Fruit fly (Drosophila melanogaster) whole organism, embryonic: ENCODE measurements around the gene CG32985.

Source experiments
- Atf6 ChIP-seq: fragments of 200-800 bp; sonication (Bioruptor generic); IDR thresholded peaks from 2 replicates; pipeline ENCODE4 v1.3.6; 2022; ENCODE audit warnings: missing biosample characterization, missing genetic modification characterization
- Awh ChIP-seq: fragments of 200-800 bp; sonication (Bioruptor generic); IDR thresholded peaks from 2 replicates; pipeline ENCODE4, ENCODE4 v1.3.6; 2022; ENCODE audit warnings: missing biosample characterization, missing genetic modification characterization
- Blimp-1 ChIP-seq: fragments of 200-800 bp; sonication (Bioruptor generic); optimal IDR thresholded peaks from 3 replicates; lab custom pipeline; 2018; ENCODE audit warnings: missing biosample characterization, missing genetic modification characterization, mild to moderate bottlenecking, moderate library complexity, missing genetic modification reagents
- C15 ChIP-seq: fragments of 200-800 bp; sonication (Bioruptor generic); IDR thresholded peaks from 3 replicates; pipeline ENCODE4 v1.3.6; 2022; ENCODE audit warnings: missing biosample characterization, missing genetic modification characterization
- CG11695 ChIP-seq: fragments of 200-800 bp; sonication (Bioruptor generic); IDR thresholded peaks from 3 replicates; pipeline ENCODE4 v1.3.6; 2022; ENCODE audit warnings: missing biosample characterization, missing genetic modification characterization
- CG11696 ChIP-seq: fragments of 200-800 bp; sonication (Bioruptor generic); IDR thresholded peaks from 2 replicates; pipeline ENCODE4 v1.3.6; 2022; ENCODE audit warnings: missing biosample characterization, missing genetic modification characterization
- CG14441 ChIP-seq: fragments of 200-800 bp; sonication (Bioruptor generic); IDR thresholded peaks from 2 replicates; pipeline ENCODE4 v1.3.6; 2022; ENCODE audit warnings: missing biosample characterization, missing genetic modification characterization
- CG14667 ChIP-seq: fragments of 200-800 bp; sonication (Bioruptor generic); IDR thresholded peaks from 2 replicates; pipeline ENCODE4 v1.3.6; 2022; ENCODE audit warnings: missing biosample characterization, missing genetic modification characterization
- CG14710 ChIP-seq: fragments of 200-800 bp; sonication (Bioruptor generic); optimal IDR thresholded peaks from 3 replicates; lab custom pipeline; 2019; ENCODE audit warnings: missing biosample characterization, mild to moderate bottlenecking, missing genetic modification characterization, moderate library complexity
- CG1603 ChIP-seq: fragments of 200-800 bp; sonication (Bioruptor generic); optimal IDR thresholded peaks from 2 replicates; lab custom pipeline; 2019; ENCODE audit warnings: missing biosample characterization, mild to moderate bottlenecking, missing genetic modification characterization, moderate library complexity
- CG17361 ChIP-seq: fragments of 200-800 bp; sonication (Bioruptor generic); IDR thresholded peaks from 3 replicates; pipeline ENCODE4 v1.3.6; 2022; ENCODE audit warnings: missing biosample characterization, missing genetic modification characterization
- CG18476 ChIP-seq: fragments of 200-800 bp; sonication (Bioruptor generic); optimal IDR thresholded peaks from 2 replicates; lab custom pipeline; 2016; ENCODE audit warnings: missing biosample characterization, mild to moderate bottlenecking, missing genetic modification characterization
- CG30403 ChIP-seq: fragments of 200-800 bp; sonication (Bioruptor generic); optimal IDR thresholded peaks from 3 replicates; lab custom pipeline; 2016; ENCODE audit warnings: missing biosample characterization, missing genetic modification characterization
- CG31224 ChIP-seq: fragments of 200-800 bp; sonication (Bioruptor generic); IDR thresholded peaks from 2 replicates; pipeline ENCODE4 v1.3.6; 2022; ENCODE audit warnings: missing biosample characterization, missing genetic modification characterization
- CG33557 ChIP-seq: fragments of 200-800 bp; sonication (Bioruptor generic); optimal IDR thresholded peaks from 2 replicates; lab custom pipeline; 2019; ENCODE audit warnings: missing biosample characterization, mild to moderate bottlenecking, missing genetic modification characterization, moderate library complexity
- CG3995 ChIP-seq: fragments of 200-800 bp; sonication (Bioruptor generic); optimal IDR thresholded peaks from 3 replicates; lab custom pipeline; 2016; ENCODE audit warnings: missing biosample characterization, missing genetic modification characterization
- CG42726 ChIP-seq: fragments of 200-800 bp; sonication (Bioruptor generic); IDR thresholded peaks from 2 replicates; pipeline ENCODE4 v1.3.6; 2022; ENCODE audit warnings: missing biosample characterization, missing genetic modification characterization; ENCODE audit not compliant: partially characterized antibody
- CG4424 ChIP-seq: fragments of 200-800 bp; sonication (Bioruptor generic); optimal IDR thresholded peaks from 3 replicates; lab custom pipeline; 2016; ENCODE audit warnings: missing biosample characterization, missing genetic modification characterization
- CG5245 ChIP-seq: fragments of 200-800 bp; sonication (Bioruptor generic); optimal IDR thresholded peaks from 3 replicates; lab custom pipeline; 2016; ENCODE audit warnings: missing biosample characterization, missing genetic modification characterization
- CG6854 ChIP-seq: fragments of 200-800 bp; sonication (Bioruptor generic); optimal IDR thresholded peaks from 3 replicates; lab custom pipeline; 2017; ENCODE audit warnings: missing biosample characterization, mild to moderate bottlenecking, missing genetic modification characterization
- CG7963 ChIP-seq: fragments of 200-800 bp; sonication (Bioruptor generic); IDR thresholded peaks from 3 replicates; pipeline ENCODE4 v1.3.6; 2022; ENCODE audit warnings: missing biosample characterization, missing genetic modification characterization; ENCODE audit not compliant: partially characterized antibody
- CTCF ChIP-seq: fragments of 200-800 bp; sonication (Bioruptor generic); optimal IDR thresholded peaks from 2 replicates; lab custom pipeline; 2017; ENCODE audit warnings: missing biosample characterization, mild to moderate bottlenecking, missing genetic modification characterization, moderate library complexity
- Doc2 ChIP-seq: fragments of 200-800 bp; sonication (Bioruptor generic); IDR thresholded peaks from 2 replicates; pipeline ENCODE4 v1.3.6; 2022; ENCODE audit warnings: missing biosample characterization, missing genetic modification characterization
- Hr3 ChIP-seq: fragments of 200-800 bp; sonication (Bioruptor generic); optimal IDR thresholded peaks from 3 replicates; lab custom pipeline; 2016; ENCODE audit warnings: missing biosample characterization, missing genetic modification characterization
- Hr39 ChIP-seq: fragments of >200 bp; optimal IDR thresholded peaks from 2 replicates; lab custom pipeline; 2017
- Hsf ChIP-seq: fragments of 200-800 bp; sonication (Bioruptor generic); optimal IDR thresholded peaks from 3 replicates; lab custom pipeline; 2016; ENCODE audit warnings: missing biosample characterization, missing genetic modification characterization
- Ravus ChIP-seq: fragments of 200-800 bp; sonication (Bioruptor generic); IDR thresholded peaks from 2 replicates; pipeline ENCODE4 v1.3.6; 2022; ENCODE audit warnings: missing biosample characterization, missing genetic modification characterization
- Rx ChIP-seq: fragments of 200-800 bp; sonication (Bioruptor generic); IDR thresholded peaks from 2 replicates; pipeline ENCODE4 v1.3.6; 2022; ENCODE audit warnings: missing biosample characterization, missing genetic modification characterization
- Six4 ChIP-seq: fragments of 200-800 bp; sonication (Bioruptor generic); optimal IDR thresholded peaks from 2 replicates; lab custom pipeline; 2016; ENCODE audit warnings: missing biosample characterization, missing genetic modification characterization
- Spps ChIP-seq: fragments of 200-800 bp; sonication (Bioruptor generic); optimal IDR thresholded peaks from 2 replicates; lab custom pipeline; 2018; ENCODE audit warnings: missing biosample characterization, mild to moderate bottlenecking, missing genetic modification characterization
- Trl ChIP-seq, 3 experiments: fragments of >200 bp in 2 of 3; fragments of 200-800 bp in 1 of 3; sonication (Bioruptor generic) in 1 of 3; optimal IDR thresholded peaks; 2 replicates in 1 of 3; 3 replicates in 2 of 3; lab custom pipeline; 2016 to 2017; ENCODE audit warnings: missing biosample characterization in 1 of 3, missing genetic modification characterization in 1 of 3
- ara ChIP-seq: fragments of 200-800 bp; sonication (Bioruptor generic); IDR thresholded peaks from 2 replicates; pipeline ENCODE4 v1.3.6; 2022; ENCODE audit warnings: missing biosample characterization, missing genetic modification characterization
- cato ChIP-seq: fragments of 200-800 bp; sonication (Bioruptor generic); optimal IDR thresholded peaks from 2 replicates; lab custom pipeline; 2016; ENCODE audit warnings: missing biosample characterization, missing genetic modification characterization, borderline replicate concordance
- ci ChIP-seq: fragments of 200-800 bp; sonication (Bioruptor generic); IDR thresholded peaks from 3 replicates; pipeline ENCODE4 v1.3.6; 2022; ENCODE audit warnings: missing biosample characterization, missing genetic modification characterization
- dm ChIP-seq: fragments of 200-800 bp; sonication (Bioruptor generic); optimal IDR thresholded peaks from 3 replicates; lab custom pipeline; 2016; ENCODE audit warnings: missing biosample characterization, missing genetic modification characterization
- dmrt11E ChIP-seq: fragments of 200-800 bp; sonication (Bioruptor generic); optimal IDR thresholded peaks from 3 replicates; lab custom pipeline; 2018; ENCODE audit warnings: missing biosample characterization, mild to moderate bottlenecking, missing genetic modification characterization, moderate library complexity
- grn ChIP-seq: fragments of 200-800 bp; sonication (Bioruptor generic); optimal IDR thresholded peaks from 3 replicates; lab custom pipeline; 2017; ENCODE audit warnings: missing biosample characterization, missing genetic modification characterization
- gro ChIP-seq: fragments of 200-800 bp; sonication (Bioruptor generic); optimal IDR thresholded peaks from 2 replicates; lab custom pipeline; 2016; ENCODE audit warnings: missing biosample characterization, missing genetic modification characterization
- hbn ChIP-seq: fragments of 200-800 bp; sonication (Bioruptor generic); IDR thresholded peaks from 2 replicates; pipeline ENCODE4 v1.3.6; 2022; ENCODE audit warnings: missing biosample characterization, missing genetic modification characterization; ENCODE audit not compliant: partially characterized antibody
- org-1 ChIP-seq: fragments of 200-800 bp; sonication (Bioruptor generic); optimal IDR thresholded peaks from 2 replicates; lab custom pipeline; 2017; ENCODE audit warnings: missing biosample characterization, missing genetic modification characterization
- pzg ChIP-seq: fragments of 200-800 bp; sonication (Bioruptor generic); optimal IDR thresholded peaks from 3 replicates; lab custom pipeline; 2018; ENCODE audit warnings: missing biosample characterization, mild to moderate bottlenecking, missing genetic modification characterization, moderate library complexity
- rib ChIP-seq: fragments of 200-800 bp; sonication (Bioruptor generic); IDR thresholded peaks from 2 replicates; pipeline ENCODE4 v1.3.6; 2022; ENCODE audit warnings: missing biosample characterization, missing genetic modification characterization
- row ChIP-seq: fragments of 200-800 bp; sonication (Bioruptor generic); IDR thresholded peaks from 3 replicates; pipeline ENCODE4 v1.3.6; 2022; ENCODE audit warnings: missing biosample characterization, missing genetic modification characterization
- sens-2 ChIP-seq: fragments of 200-800 bp; sonication (Bioruptor generic); IDR thresholded peaks from 2 replicates; pipeline ENCODE4 v1.3.6; 2022; ENCODE audit warnings: missing biosample characterization, missing genetic modification characterization
- seq ChIP-seq: fragments of 200-800 bp; sonication (Bioruptor generic); IDR thresholded peaks from 2 replicates; pipeline ENCODE4 v1.3.6; 2022; ENCODE audit warnings: missing biosample characterization, missing genetic modification characterization
- sim ChIP-seq: fragments of 200-800 bp; sonication (Bioruptor generic); IDR thresholded peaks from 2 replicates; pipeline ENCODE4 v1.3.6; 2022; ENCODE audit warnings: missing biosample characterization, missing genetic modification characterization
- sug ChIP-seq: fragments of 200-800 bp; optimal IDR thresholded peaks from 2 replicates; lab custom pipeline; 2019; ENCODE audit warnings: missing biosample characterization, mild to moderate bottlenecking, missing genetic modification characterization, moderate library complexity
- tap ChIP-seq: fragments of 200-800 bp; optimal IDR thresholded peaks from 3 replicates; lab custom pipeline; 2019; ENCODE audit warnings: missing biosample characterization, mild to moderate bottlenecking, missing genetic modification characterization, moderate library complexity
- trem ChIP-seq: fragments of 200-800 bp; optimal IDR thresholded peaks from 3 replicates; lab custom pipeline; 2019; ENCODE audit warnings: missing biosample characterization, mild to moderate bottlenecking, missing genetic modification characterization, moderate library complexity
- twi ChIP-seq: fragments of 200-800 bp; optimal IDR thresholded peaks from 2 replicates; lab custom pipeline; 2019; ENCODE audit warnings: missing biosample characterization, mild to moderate bottlenecking, missing genetic modification characterization, moderate library complexity

The CG32985 gene

DNA sequence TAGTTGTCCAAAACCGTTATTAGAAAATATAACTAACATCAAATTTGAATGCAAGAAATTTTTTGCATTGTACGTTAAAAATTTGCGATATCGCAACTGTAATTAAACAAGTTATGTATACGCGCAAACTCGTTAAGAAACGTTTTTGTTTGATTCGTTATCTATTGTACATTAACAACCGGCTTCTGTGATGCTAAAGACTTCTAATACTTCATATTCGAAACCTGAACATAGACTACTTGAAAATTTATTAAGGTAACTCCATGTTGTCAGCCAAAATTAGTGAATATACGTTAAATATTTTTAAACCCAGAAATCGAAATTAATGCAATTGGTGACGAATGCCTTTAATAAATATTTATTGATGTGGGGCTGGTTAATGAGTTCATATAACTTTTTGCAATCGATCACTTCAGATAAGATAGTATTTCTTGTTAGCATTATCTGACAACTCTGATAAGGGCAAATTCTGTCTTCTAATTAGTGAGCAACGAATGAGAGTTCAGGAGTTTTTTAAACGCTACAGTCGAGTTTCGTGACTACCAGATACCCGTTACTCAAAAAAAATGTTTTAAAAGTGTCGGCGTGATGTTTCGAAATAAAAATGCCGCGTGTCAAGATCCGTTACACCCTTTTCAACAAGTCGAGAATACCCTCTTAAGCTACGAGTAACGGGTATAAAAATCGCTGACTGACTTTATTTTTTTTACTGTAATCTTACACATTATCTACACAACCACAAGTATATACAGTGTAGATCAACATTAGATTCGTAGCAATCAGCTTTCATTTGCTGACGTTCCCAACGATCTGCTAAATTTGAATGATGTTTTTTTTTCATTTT, 9.9 kb upstream of the CG32985 start (continued):
- TF ChIP-seq CG4424 (GFP tag; lab: Kevin White, UChicago) (peak; percentile 49), CG11696 (GFP tag; lab: Robert Waterston, UW) (no peak), rib (GFP tag; lab: Robert Waterston, UW) (no peak), CG1603 (tag; lab: Kevin White, UChicago) (peak; percentile 64), sug (tag; lab: Kevin White, UChicago) (peak; percentile 54), dmrt11E (peak; percentile 6), CG31224 (GFP tag; lab: Robert Waterston, UW) (0 out of 2 replicates have a peak, but pooled peaks have one; percentile 36), Doc2 (GFP tag; lab: Robert Waterston, UW) (no peak), CG6854 (GFP tag; lab: Kevin White, UChicago) (no peak), tap (tag; lab: Kevin White, UChicago) (no peak), CG14667 (GFP tag; lab: Robert Waterston, UW) (no peak), sens-2 (GFP tag; lab: Robert Waterston, UW) (no peak), grn (peak; percentile 51), ara (peak; percentile 54; the same call in 1 of the 2 replicates), pzg (GFP tag; lab: Kevin White, UChicago) (peak; percentile 9), twi (tag; lab: Kevin White, UChicago) (no peak), Six4 (GFP tag; lab: Kevin White, UChicago) (no peak), CG18476 (GFP tag; lab: Kevin White, UChicago) (no peak), Blimp-1 (GFP tag; lab: Kevin White, UChicago) (peak; percentile 35), cato (GFP tag; lab: Kevin White, UChicago) (no peak), hbn (GFP tag; lab: Robert Waterston, UW) (no peak), CG33557 (GFP tag; lab: Kevin White, UChicago) (no peak), CG17361 (GFP tag; lab: Robert Waterston, UW) (peak; percentile 62; the same call in 2 of the 3 replicates), Rx (GFP tag; lab: Robert Waterston, UW) (0 out of 2 replicates have a peak, but pooled peaks have one; percentile 24), CG14441 (GFP tag; lab: Robert Waterston, UW) (peak; percentile 56), CG11695 (GFP tag; lab: Robert Waterston, UW) (0 out of 3 replicates have a peak, but pooled peaks have one; percentile 33), trem (peak; percentile 35), dm (peak; percentile 24), Spps (tag; lab: Kevin White, UChicago) (no peak), org-1 (GFP tag; lab: Kevin White, UChicago) (peak; percentile 19), CTCF (GFP tag; lab: Kevin White, UChicago) (peak; percentile 76), ci (GFP tag; lab: Robert Waterston, UW) (peak; percentile 68), CG42726 (GFP tag; lab: Robert Waterston, UW) (no peak; the same call in 1 of the 2 replicates), C15 (no peak), row (GFP tag; lab: Robert Waterston, UW) (peak; percentile 82), Hsf (GFP tag; lab: Kevin White, UChicago) (peak; percentile 28), seq (GFP tag; lab: Robert Waterston, UW) (0 out of 2 replicates have a peak, but pooled peaks have one; percentile 24), CG7963 (GFP tag; lab: Robert Waterston, UW) (0 out of 3 replicates have a peak, but pooled peaks have one; percentile 18), CG30403 (GFP tag; lab: Kevin White, UChicago) (peak; percentile 34), CG3995 (GFP tag; lab: Kevin White, UChicago) (peak; percentile 10), gro (GFP tag; lab: Kevin White, UChicago) (peak; percentile 17), CG14710 (tag; lab: Kevin White, UChicago) (peak; percentile 3), Awh (GFP tag; lab: Robert Waterston, UW) (no peak), Trl (optimal IDR thresholded peaks at IDR 0.05; lab: Kevin White, UChicago) (no peak), Trl (GFP tag; optimal IDR thresholded peaks at IDR 0.05; lab: Kevin White, UChicago) (no peak), Ravus (GFP tag; lab: Robert Waterston, UW) (no peak), Hr3 (GFP tag; lab: Kevin White, UChicago) (peak; percentile 48), sim (GFP tag; lab: Robert Waterston, UW) (peak; percentile 20; the same call in 1 of the 2 replicates), Hr39 (lab: Kevin White, UChicago) (no peak), CG5245 (GFP tag; lab: Kevin White, UChicago) (no peak), Atf6 (GFP tag; lab: Robert Waterston, UW) (peak; percentile 66)
